Worm (Caenorhabditis elegans) whole organism, midembryonic: ENCODE results near the gene R11H6.2.

Source experiments
- T22C8.4 ChIP-seq: fragments of 200-800 bp; sonication (Bioruptor generic); IDR thresholded peaks from 2 replicates; pipeline ENCODE4 v1.3.6; 2022; ENCODE audit warnings: missing genetic modification characterization, missing compliant biosample characterization
- cog-1 ChIP-seq: sonication (generic microtip); optimal IDR thresholded peaks from 2 replicates; lab custom pipeline; 2016; ENCODE audit warnings: missing genetic modification characterization, missing compliant biosample characterization
- flt-1 ChIP-seq: fragments of 200-800 bp; sonication (Bioruptor generic); IDR thresholded peaks from 2 replicates; pipeline ENCODE4 v1.3.6; 2022; ENCODE audit warnings: missing genetic modification characterization, missing compliant biosample characterization
- klf-2 ChIP-seq: fragments of 200-800 bp; sonication (Bioruptor generic); conservative IDR thresholded peaks from 2 replicates; pipeline ENCODE4 v1.3.6; 2022; ENCODE audit warnings: missing genetic modification reagents, missing genetic modification characterization, missing compliant biosample characterization
- med-1 ChIP-seq: sonication (generic microtip); optimal IDR thresholded peaks from 2 replicates; lab custom pipeline; 2017; ENCODE audit warnings: missing genetic modification characterization, mild to moderate bottlenecking, missing compliant biosample characterization, antibody characterized with exemption, missing genetic modification reagents; ENCODE audit not compliant: insufficient read depth
- ref-1 ChIP-seq: fragments of 200-800 bp; sonication (Bioruptor generic); conservative IDR thresholded peaks from 2 replicates; pipeline ENCODE4 v1.3.6; 2022; ENCODE audit warnings: missing genetic modification reagents, missing genetic modification characterization, missing compliant biosample characterization
- tab-1 ChIP-seq: fragments of 200-800 bp; sonication (Bioruptor generic); IDR thresholded peaks from 2 replicates; pipeline ENCODE4 v1.3.6; 2022; ENCODE audit warnings: missing genetic modification characterization, missing compliant biosample characterization
- ztf-23 ChIP-seq: fragments of 200-800 bp; sonication (Bioruptor generic); IDR thresholded peaks from 2 replicates; pipeline ENCODE4 v1.3.6; 2022; ENCODE audit warnings: missing genetic modification reagents, missing genetic modification characterization, missing compliant biosample characterization
- ztf-29 ChIP-seq: fragments of 200-800 bp; sonication (Bioruptor generic); IDR thresholded peaks from 2 replicates; pipeline ENCODE4 v1.3.6; 2022; ENCODE audit warnings: missing genetic modification reagents, missing genetic modification characterization, missing compliant biosample characterization

The R11H6.2 gene

ce11 chrV:14597681-14598184 lies at the start of gene R11H6.2:
R11H6.2 (plus strand) TSS chrV:14598006.
- TF ChIP-seq tab-1 (GFP tag; lab: Robert Waterston, UW) (no peak), ztf-23 (GFP tag; lab: Robert Waterston, UW) (no peak), ztf-29 (GFP tag; lab: Robert Waterston, UW) (no peak), klf-2 (GFP tag; lab: Robert Waterston, UW) (no peak), ref-1 (GFP tag; lab: Robert Waterston, UW) (no peak), T22C8.4 (no peak), flt-1 (GFP tag; lab: Robert Waterston, UW) (no peak), cog-1 (tag; lab: Kevin White, UChicago) (no peak), med-1 (no peak)

- no peak for TF ChIP-seq flt-1 (GFP tag; lab: Robert Waterston, UW)
Observed at ce11 chrV:14548510-14548909, 49.3 kb upstream of the R11H6.2 start.

ce11 chrV:14556187-14556586 lies 41.6 kb upstream of the R11H6.2 start, which contains the start of gene srg-47:
srg-47 (minus strand) TSS chrV:14556287.
- no peak for TF ChIP-seq ztf-29 (GFP tag; lab: Robert Waterston, UW)
- TF ChIP-seq ref-1 (GFP tag; lab: Robert Waterston, UW), result no peak
- no peak for TF ChIP-seq klf-2 (GFP tag; lab: Robert Waterston, UW)
- no peak for TF ChIP-seq cog-1 (tag; lab: Kevin White, UChicago)
- TF ChIP-seq med-1, result no peak
- no peak for TF ChIP-seq tab-1 (GFP tag; lab: Robert Waterston, UW)
- no peak for TF ChIP-seq T22C8.4
- TF ChIP-seq ztf-23 (GFP tag; lab: Robert Waterston, UW), result no peak
- no peak for TF ChIP-seq flt-1 (GFP tag; lab: Robert Waterston, UW)

DNA sequence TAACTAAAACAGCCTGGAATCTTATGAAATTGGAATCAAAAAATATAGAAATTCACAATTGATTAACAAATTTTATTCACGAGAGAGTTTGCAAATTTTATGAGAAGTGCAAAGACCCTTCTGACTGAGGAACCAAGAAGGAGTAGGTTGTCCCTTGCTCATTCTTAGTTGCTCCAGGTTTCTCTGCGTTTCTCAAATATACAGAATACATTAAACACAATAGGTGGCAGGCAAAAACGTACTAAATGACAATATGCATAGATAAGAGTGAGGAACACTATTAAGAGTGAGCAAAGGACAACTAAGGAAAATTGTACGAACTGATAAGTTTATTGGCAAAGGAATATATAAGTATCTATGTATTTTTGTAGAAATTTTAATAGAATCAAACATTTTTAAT lies 39.0 kb upstream of the R11H6.2 start, which contains the start of gene C53A5.9:
Gene C53A5.9, minus strand, starts transcription at position 101 of the 400 bp plus-strand sequence.
- no peak for TF ChIP-seq ztf-29 (GFP tag; lab: Robert Waterston, UW)
- no peak for TF ChIP-seq flt-1 (GFP tag; lab: Robert Waterston, UW)
- no peak for TF ChIP-seq ref-1 (GFP tag; lab: Robert Waterston, UW)
- TF ChIP-seq med-1, result no peak
- TF ChIP-seq klf-2 (GFP tag; lab: Robert Waterston, UW), result no peak
- no peak for TF ChIP-seq T22C8.4
- TF ChIP-seq tab-1 (GFP tag; lab: Robert Waterston, UW), result no peak
- TF ChIP-seq ztf-23 (GFP tag; lab: Robert Waterston, UW), result no peak
- no peak for TF ChIP-seq cog-1 (tag; lab: Kevin White, UChicago)

DNA sequence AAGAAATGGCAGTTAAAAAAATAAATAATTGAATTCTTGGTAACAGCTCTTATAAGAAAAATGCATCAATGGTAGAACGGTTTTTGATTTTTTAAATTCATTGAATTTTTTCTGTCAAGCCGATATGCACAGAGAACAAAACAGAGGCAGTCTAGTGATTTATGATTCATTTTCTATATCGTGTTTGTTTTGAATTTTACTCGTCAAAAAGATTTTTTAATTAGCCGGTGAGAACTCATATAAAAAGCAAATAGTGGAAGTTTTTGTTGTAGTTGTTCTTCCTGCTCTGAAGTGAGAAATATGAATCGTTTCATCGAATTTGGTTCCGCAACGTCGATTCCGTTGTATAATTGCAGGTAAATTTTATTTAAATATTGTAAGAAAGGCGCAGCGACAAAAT lies 38.5 kb upstream of the R11H6.2 start, which contains the start of gene srt-32:
Gene srt-32, plus strand, starts transcription at position 301 of the 400 bp plus-strand sequence.
- TF ChIP-seq klf-2 (GFP tag; lab: Robert Waterston, UW) (no peak), ref-1 (GFP tag; lab: Robert Waterston, UW) (no peak), flt-1 (GFP tag; lab: Robert Waterston, UW) (no peak), cog-1 (tag; lab: Kevin White, UChicago) (no peak), ztf-29 (GFP tag; lab: Robert Waterston, UW) (no peak), ztf-23 (GFP tag; lab: Robert Waterston, UW) (no peak), T22C8.4 (no peak)

DNA sequence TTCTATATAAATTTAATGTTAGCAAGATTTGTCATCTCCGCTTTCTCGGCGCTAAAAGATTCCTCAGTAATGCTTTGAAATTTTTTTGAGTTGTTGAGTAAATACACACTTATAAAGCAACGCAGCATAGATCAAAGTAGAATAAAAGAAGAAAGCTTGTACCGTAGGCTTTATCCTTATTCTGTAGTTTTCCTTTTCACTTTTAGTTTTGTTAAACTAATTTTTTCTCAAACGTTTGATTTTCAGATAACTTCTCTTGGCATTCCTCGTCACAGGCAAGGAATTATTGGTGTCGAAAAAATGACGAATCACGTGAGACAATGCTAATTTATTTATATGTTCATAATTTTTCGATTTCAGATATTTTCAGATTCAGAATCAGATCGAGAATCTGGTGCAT lies 35.2 kb upstream of the R11H6.2 start, which contains the start of gene C53A5.11:
Gene C53A5.11, plus strand, starts transcription at position 301 of the 400 bp plus-strand sequence.
- TF ChIP-seq tab-1 (GFP tag; lab: Robert Waterston, UW) (no peak), ref-1 (GFP tag; lab: Robert Waterston, UW) (no peak), flt-1 (GFP tag; lab: Robert Waterston, UW) (no peak), ztf-29 (GFP tag; lab: Robert Waterston, UW) (no peak), klf-2 (GFP tag; lab: Robert Waterston, UW) (no peak), med-1 (no peak), cog-1 (tag; lab: Kevin White, UChicago) (no peak), ztf-23 (GFP tag; lab: Robert Waterston, UW) (no peak), T22C8.4 (no peak)

ce11 chrV:14576745-14577373 lies 20.9 kb upstream of the R11H6.2 start:
- no peak for TF ChIP-seq cog-1 (tag; lab: Kevin White, UChicago)
- TF ChIP-seq med-1, result no peak
- TF ChIP-seq klf-2 (GFP tag; lab: Robert Waterston, UW), result no peak
- TF ChIP-seq flt-1 (GFP tag; lab: Robert Waterston, UW), result no peak
- no peak for TF ChIP-seq tab-1 (GFP tag; lab: Robert Waterston, UW)
- TF ChIP-seq ztf-29 (GFP tag; lab: Robert Waterston, UW), result no peak
- no peak for TF ChIP-seq ztf-23 (GFP tag; lab: Robert Waterston, UW)
- TF ChIP-seq T22C8.4, result no peak
- no peak for TF ChIP-seq ref-1 (GFP tag; lab: Robert Waterston, UW)

ce11 chrV:14579619-14580018 lies 18.2 kb upstream of the R11H6.2 start, which contains the start of gene gar-3:
gar-3 (minus strand) TSS chrV:14579719.
- no peak for TF ChIP-seq ztf-23 (GFP tag; lab: Robert Waterston, UW)
- TF ChIP-seq T22C8.4, result no peak
- no peak for TF ChIP-seq flt-1 (GFP tag; lab: Robert Waterston, UW)
- TF ChIP-seq cog-1 (tag; lab: Kevin White, UChicago), result no peak
- TF ChIP-seq ref-1 (GFP tag; lab: Robert Waterston, UW), result no peak
- TF ChIP-seq med-1, result no peak
- TF ChIP-seq ztf-29 (GFP tag; lab: Robert Waterston, UW), result no peak
- no peak for TF ChIP-seq klf-2 (GFP tag; lab: Robert Waterston, UW)
- no peak for TF ChIP-seq tab-1 (GFP tag; lab: Robert Waterston, UW)

- TF ChIP-seq klf-2 (GFP tag; lab: Robert Waterston, UW) (no peak), med-1 (no peak), T22C8.4 (no peak), flt-1 (GFP tag; lab: Robert Waterston, UW) (no peak), cog-1 (tag; lab: Kevin White, UChicago) (no peak)
Observed at ce11 chrV:14585351-14585750, 12.5 kb upstream of the R11H6.2 start, which contains the start of gene Y40H4A.2. Y40H4A.2 (minus strand) TSS chrV:14585451.
